Fruit fly (Drosophila melanogaster): ENCODE data around the gene slx1.

slx1 gene

dm6 chr3R:4666014-4666652 lies 24.4 kb downstream of the slx1 start (continued):
- TF ChIP-seq CG8944 (GFP tag; optimal IDR thresholded peaks at IDR 0.05) = no peak
- TF ChIP-seq Dll (GFP tag; IDR thresholded peaks at IDR 0.05; ENCODE audit: partially characterized antibody) = no peak
- no peak for TF ChIP-seq pita (GFP tag; optimal IDR thresholded peaks at IDR 0.05)
- no peak for TF ChIP-seq HmgZ (tag; optimal IDR thresholded peaks at IDR 0.05)
- TF ChIP-seq Mes4 (GFP tag; optimal IDR thresholded peaks at IDR 0.05) = no peak
- TF ChIP-seq org-1 (GFP tag; optimal IDR thresholded peaks at IDR 0.05) = no peak
- no peak for TF ChIP-seq jumu (GFP tag; optimal IDR thresholded peaks at IDR 0.05)
- TF ChIP-seq Hsf (GFP tag; optimal IDR thresholded peaks at IDR 0.05) = no peak
- TF ChIP-seq slbo (GFP tag; IDR thresholded peaks at IDR 0.05) = no peak

- TF ChIP-seq kni (GFP tag; optimal IDR thresholded peaks at IDR 0.05) (peak; percentile 50), sd (tag; optimal IDR thresholded peaks at IDR 0.05) (peak; percentile 9), CG18262 (tag; optimal IDR thresholded peaks at IDR 0.05) (peak; percentile 14), BEAF-32 (GFP tag; optimal IDR thresholded peaks at IDR 0.05) (no peak), Chrac-16 (GFP tag; optimal IDR thresholded peaks at IDR 0.05) (no peak), dmrt99B (tag; optimal IDR thresholded peaks at IDR 0.05) (peak; percentile 0), sens (GFP tag) (peak; percentile 62), CG17361 (GFP tag; IDR thresholded peaks at IDR 0.05) (0 out of 3 replicates have a peak, but pooled peaks have one; percentile 32), chinmo (GFP tag; IDR thresholded peaks at IDR 0.05; ENCODE audit: partially characterized antibody) (0 out of 4 replicates have a peak, but pooled peaks have one; percentile 14), Opbp (GFP tag; IDR thresholded peaks at IDR 0.05; ENCODE audit: partially characterized antibody) (0 out of 3 replicates have a peak, but pooled peaks have one; percentile 19), CG31441 (GFP tag; IDR thresholded peaks at IDR 0.05) (0 out of 2 replicates have a peak, but pooled peaks have one; percentile 11), D19A (tag; optimal IDR thresholded peaks at IDR 0.05) (no peak), Asciz (GFP tag; optimal IDR thresholded peaks at IDR 0.05) (peak; percentile 23), bsh (GFP tag; optimal IDR thresholded peaks at IDR 0.05) (peak in 1 of 2 experiments; percentile 18), Med (GFP tag) (peak; percentile 11), btn (GFP tag; optimal IDR thresholded peaks at IDR 0.05) (no peak)
These were observed 25.8 kb downstream of the slx1 start for dm6 chr3R:4667399-4668201.

dm6 chr3R:4676981-4677665 lies 35.4 kb downstream of the slx1 start:
- peak; percentile 89 for TF ChIP-seq CG14710 (tag; optimal IDR thresholded peaks at IDR 0.05)
- peak; percentile 65 for TF ChIP-seq stwl (tag; optimal IDR thresholded peaks at IDR 0.05)
- no peak for TF ChIP-seq tio (GFP tag; optimal IDR thresholded peaks at IDR 0.05)
- TF ChIP-seq CG17912 (GFP tag; optimal IDR thresholded peaks at IDR 0.05) = no peak
- no peak for TF ChIP-seq nom (GFP tag; optimal IDR thresholded peaks at IDR 0.05)

- TF ChIP-seq gro (GFP tag; optimal IDR thresholded peaks at IDR 0.05) (no peak), ro (GFP tag; IDR thresholded peaks at IDR 0.05) (no peak), Sox100B (GFP tag; optimal IDR thresholded peaks at IDR 0.05) (no peak), chinmo (GFP tag; IDR thresholded peaks at IDR 0.05; ENCODE audit: partially characterized antibody) (0 out of 4 replicates have a peak, but pooled peaks have one; percentile 17), PHDP (tag; optimal IDR thresholded peaks at IDR 0.05) (no peak), wek (GFP tag; optimal IDR thresholded peaks at IDR 0.05) (no peak), CG7839 (tag; optimal IDR thresholded peaks at IDR 0.05) (no peak), Atf-2 (GFP tag; optimal IDR thresholded peaks at IDR 0.05) (no peak), CG2129 (GFP tag; IDR thresholded peaks at IDR 0.05; ENCODE audit: partially characterized antibody) (no peak), CG12769 (tag; optimal IDR thresholded peaks at IDR 0.05) (peak; percentile 36), CG13894 (tag; optimal IDR thresholded peaks at IDR 0.05) (peak; percentile 95)
These were observed 36.6 kb downstream of the slx1 start for dm6 chr3R:4678362-4678761.
